Worm (Caenorhabditis elegans) whole organism, mixed stage, embryonic: ENCODE measurements around the gene F55G11.2.

Source experiments
- elt-3 ChIP-seq: fragments of 150-350 bp; optimal IDR thresholded peaks from 2 replicates; lab custom pipeline; 2014; ENCODE audit warnings: missing biosample characterization, missing genetic modification characterization
- lin-13 ChIP-seq: fragments of 150-350 bp; optimal IDR thresholded peaks from 2 replicates; lab custom pipeline; 2014; ENCODE audit warnings: missing biosample characterization, missing genetic modification characterization
- lin-32 ChIP-seq: fragments of 200-800 bp; sonication (Bioruptor generic); optimal IDR thresholded peaks from 2 replicates; lab custom pipeline; 2018; ENCODE audit warnings: mild to moderate bottlenecking, missing genetic modification characterization, missing compliant biosample characterization
- mab-5 ChIP-seq: fragments of 150-350 bp; optimal IDR thresholded peaks from 2 replicates; lab custom pipeline; 2014; ENCODE audit warnings: missing biosample characterization, missing genetic modification characterization
- mep-1 ChIP-seq: fragments of 150-350 bp; optimal IDR thresholded peaks from 2 replicates; lab custom pipeline; 2017; ENCODE audit warnings: missing biosample characterization, missing genetic modification reagents, missing genetic modification characterization, inconsistent platforms
- nhr-2 ChIP-seq: fragments of 150-350 bp; optimal IDR thresholded peaks from 2 replicates; lab custom pipeline; 2014; ENCODE audit warnings: missing biosample characterization, missing genetic modification characterization
- nhr-237 ChIP-seq: fragments of 150-350 bp; optimal IDR thresholded peaks from 2 replicates; lab custom pipeline; 2014; ENCODE audit warnings: missing biosample characterization, missing genetic modification characterization
- nhr-28 ChIP-seq: fragments of 150-350 bp; optimal IDR thresholded peaks from 2 replicates; lab custom pipeline; 2014; ENCODE audit warnings: missing biosample characterization, missing genetic modification characterization
- pha-4 ChIP-seq: fragments of 150-350 bp; optimal IDR thresholded peaks from 2 replicates; lab custom pipeline; 2018; ENCODE audit warnings: missing biosample characterization, missing genetic modification reagents, missing genetic modification characterization
- snpc-4 ChIP-seq: fragments of 150-350 bp; optimal IDR thresholded peaks from 2 replicates; lab custom pipeline; 2014; ENCODE audit warnings: missing biosample characterization, missing genetic modification characterization
- tbx-8 ChIP-seq: fragments of 200-800 bp; sonication (Bioruptor generic); optimal IDR thresholded peaks from 2 replicates; lab custom pipeline; 2018; ENCODE audit warnings: mild to moderate bottlenecking, missing genetic modification characterization, moderate library complexity, missing compliant biosample characterization
- unc-62 ChIP-seq: fragments of 150-350 bp; optimal IDR thresholded peaks from 2 replicates; lab custom pipeline; 2014; ENCODE audit warnings: missing biosample characterization, missing genetic modification reagents, missing genetic modification characterization

ce11 chrIV:12920553-12920952 is 48.5 kb downstream of the F55G11.2 start:
- TF ChIP-seq mab-5 (tag; lab: Kevin White, UChicago) (no peak), nhr-28 (tag; lab: Kevin White, UChicago) (no peak), mep-1 (tag; lab: Kevin White, UChicago) (no peak), lin-32 (GFP tag; lab: Kevin White, UChicago) (no peak), lin-13 (tag; lab: Kevin White, UChicago) (no peak), snpc-4 (no peak), tbx-8 (GFP tag; lab: Kevin White, UChicago) (no peak), nhr-237 (tag; lab: Kevin White, UChicago) (no peak), pha-4 (tag; lab: Kevin White, UChicago) (no peak), unc-62 (no peak), elt-3 (tag; lab: Kevin White, UChicago) (no peak), nhr-2 (tag; lab: Kevin White, UChicago) (no peak)
